Fruit fly (Drosophila melanogaster) whole organism, embryonic: ENCODE measurements around the gene Or92a.

Experiments used
- Abd-B ChIP-seq: fragments of 200-800 bp; sonication (Bioruptor generic); optimal IDR thresholded peaks from 2 replicates; lab custom pipeline; 2018; ENCODE audit warnings: missing biosample characterization, mild to moderate bottlenecking, missing genetic modification characterization, moderate library complexity
- B-H2 ChIP-seq: fragments of 200-800 bp; sonication (Bioruptor generic); optimal IDR thresholded peaks from 2 replicates; lab custom pipeline; 2018; ENCODE audit warnings: missing biosample characterization, mild to moderate bottlenecking, missing genetic modification characterization
- CG11695 ChIP-seq: fragments of 200-800 bp; sonication (Bioruptor generic); IDR thresholded peaks from 3 replicates; pipeline ENCODE4 v1.3.6; 2022; ENCODE audit warnings: missing biosample characterization, missing genetic modification characterization
- CG12071 ChIP-seq: fragments of 200-800 bp; sonication (Bioruptor generic); optimal IDR thresholded peaks from 3 replicates; lab custom pipeline; 2018; ENCODE audit warnings: missing biosample characterization, mild to moderate bottlenecking, missing genetic modification characterization
- CG12299 ChIP-seq: fragments of 200-800 bp; sonication (Bioruptor generic); optimal IDR thresholded peaks from 2 replicates; lab custom pipeline; 2018; ENCODE audit warnings: missing biosample characterization, mild to moderate bottlenecking, missing genetic modification characterization
- CG13624 ChIP-seq: fragments of 200-800 bp; sonication (Bioruptor generic); optimal IDR thresholded peaks from 2 replicates; lab custom pipeline; 2016; ENCODE audit warnings: missing biosample characterization, missing genetic modification characterization
- CG15269 ChIP-seq: fragments of 200-800 bp; sonication (Bioruptor generic); optimal IDR thresholded peaks from 2 replicates; lab custom pipeline; 2018; ENCODE audit warnings: missing biosample characterization, mild to moderate bottlenecking, missing genetic modification characterization, moderate library complexity
- CG1529 ChIP-seq: fragments of 200-800 bp; sonication (Bioruptor generic); optimal IDR thresholded peaks from 3 replicates; lab custom pipeline; 2018; ENCODE audit warnings: missing biosample characterization, missing genetic modification characterization
- CG1602 ChIP-seq: fragments of 200-800 bp; sonication (Bioruptor generic); optimal IDR thresholded peaks from 3 replicates; lab custom pipeline; 2016; ENCODE audit warnings: missing biosample characterization, missing genetic modification characterization
- CG17328 ChIP-seq: fragments of 200-800 bp; sonication (Bioruptor generic); IDR thresholded peaks from 2 replicates; pipeline ENCODE4 v1.3.6; 2022; ENCODE audit warnings: missing biosample characterization, missing genetic modification characterization
- CG18011 ChIP-seq: fragments of 200-800 bp; sonication (Bioruptor generic); optimal IDR thresholded peaks from 2 replicates; lab custom pipeline; 2017; ENCODE audit warnings: missing biosample characterization, missing genetic modification characterization, mild to moderate bottlenecking, moderate library complexity, missing genotype
- CG32767 ChIP-seq: fragments of 200-800 bp; sonication (Bioruptor generic); IDR thresholded peaks from 2 replicates; pipeline ENCODE4 v1.3.6; 2022; ENCODE audit warnings: missing biosample characterization, missing genetic modification characterization
- CG5953 ChIP-seq: fragments of 200-800 bp; sonication (Bioruptor generic); IDR thresholded peaks from 2 replicates; pipeline ENCODE4 v1.3.6; 2022; ENCODE audit warnings: missing biosample characterization, missing genetic modification characterization
- CG7271 ChIP-seq: fragments of 200-800 bp; sonication (Bioruptor generic); optimal IDR thresholded peaks from 2 replicates; lab custom pipeline; 2018; ENCODE audit warnings: missing biosample characterization, mild to moderate bottlenecking, missing genetic modification characterization, moderate library complexity
- CG7928 ChIP-seq: fragments of 200-800 bp; sonication (Bioruptor generic); optimal IDR thresholded peaks from 2 replicates; lab custom pipeline; 2017; ENCODE audit warnings: missing biosample characterization, mild to moderate bottlenecking, missing genetic modification characterization
- Dip3 ChIP-seq: fragments of 200-800 bp; sonication (Bioruptor generic); optimal IDR thresholded peaks from 3 replicates; lab custom pipeline; 2016; ENCODE audit warnings: missing biosample characterization, missing genetic modification characterization
- Fer1 ChIP-seq: fragments of 200-800 bp; sonication (Bioruptor generic); optimal IDR thresholded peaks from 2 replicates; lab custom pipeline; 2017; ENCODE audit warnings: missing biosample characterization, mild to moderate bottlenecking, missing genetic modification characterization
- HmgZ ChIP-seq: fragments of 200-800 bp; sonication (Bioruptor generic); optimal IDR thresholded peaks from 2 replicates; lab custom pipeline; 2018; ENCODE audit warnings: missing biosample characterization, mild to moderate bottlenecking, missing genetic modification characterization
- Hmr ChIP-seq: fragments of 200-800 bp; sonication (Bioruptor generic); optimal IDR thresholded peaks from 3 replicates; lab custom pipeline; 2017; ENCODE audit warnings: mild to moderate bottlenecking, missing biosample characterization, missing genetic modification reagents, missing genetic modification characterization
- Kr ChIP-seq: fragments of 200-800 bp; sonication (Bioruptor generic); optimal IDR thresholded peaks from 2 replicates; lab custom pipeline; 2017; ENCODE audit warnings: missing biosample characterization, mild to moderate bottlenecking, missing genetic modification characterization
- MTF-1 ChIP-seq: fragments of 200-800 bp; sonication (Bioruptor generic); optimal IDR thresholded peaks from 2 replicates; lab custom pipeline; 2018; ENCODE audit warnings: missing biosample characterization, mild to moderate bottlenecking, missing genetic modification characterization, borderline replicate concordance
- Sox100B ChIP-seq: fragments of 200-800 bp; sonication (Bioruptor generic); optimal IDR thresholded peaks from 3 replicates; lab custom pipeline; 2018; ENCODE audit warnings: missing biosample characterization, mild to moderate bottlenecking, missing genetic modification characterization
- ac ChIP-seq: fragments of 200-800 bp; sonication (Bioruptor generic); optimal IDR thresholded peaks from 3 replicates; lab custom pipeline; 2017; ENCODE audit warnings: missing biosample characterization, mild to moderate bottlenecking, missing genetic modification characterization
- al ChIP-seq: fragments of 200-800 bp; sonication (Bioruptor generic); IDR thresholded peaks from 2 replicates; pipeline ENCODE4 v1.3.6; 2022; ENCODE audit warnings: missing biosample characterization, missing genetic modification characterization
- da ChIP-seq: fragments of 200-800 bp; sonication (Bioruptor generic); optimal IDR thresholded peaks from 2 replicates; lab custom pipeline; 2016; ENCODE audit warnings: missing biosample characterization, missing genetic modification characterization
- dm ChIP-seq: fragments of 200-800 bp; sonication (Bioruptor generic); optimal IDR thresholded peaks from 3 replicates; lab custom pipeline; 2016; ENCODE audit warnings: missing biosample characterization, missing genetic modification characterization
- esg ChIP-seq: fragments of 200-800 bp; sonication (Bioruptor generic); conservative IDR thresholded peaks from 2 replicates; pipeline ENCODE4 v1.3.6; 2022; ENCODE audit warnings: missing biosample characterization, missing genetic modification characterization
- fd64A ChIP-seq: fragments of 200-800 bp; sonication (Bioruptor generic); optimal IDR thresholded peaks from 3 replicates; lab custom pipeline; 2018; ENCODE audit warnings: missing biosample characterization, mild to moderate bottlenecking, missing genetic modification characterization
- ind ChIP-seq: fragments of 200-800 bp; sonication (Bioruptor generic); optimal IDR thresholded peaks from 3 replicates; lab custom pipeline; 2016; ENCODE audit warnings: missing biosample characterization, missing genetic modification characterization
- inv ChIP-seq: fragments of 200-800 bp; sonication (Bioruptor generic); IDR thresholded peaks from 2 replicates; pipeline ENCODE4 v1.3.6; 2022; ENCODE audit warnings: missing biosample characterization, missing genetic modification characterization; ENCODE audit not compliant: partially characterized antibody
- jing ChIP-seq: fragments of 200-800 bp; sonication (Bioruptor generic); optimal IDR thresholded peaks from 2 replicates; lab custom pipeline; 2018; ENCODE audit warnings: missing biosample characterization, mild to moderate bottlenecking, missing genetic modification characterization
- klu ChIP-seq: fragments of 200-800 bp; sonication (Bioruptor generic); IDR thresholded peaks from 2 replicates; pipeline ENCODE4 v1.3.6; 2022; ENCODE audit warnings: missing biosample characterization, missing genetic modification characterization
- kni ChIP-seq: fragments of 200-800 bp; sonication (Bioruptor generic); optimal IDR thresholded peaks from 3 replicates; lab custom pipeline; 2017; ENCODE audit warnings: mild to moderate bottlenecking, missing biosample characterization, missing genetic modification reagents, missing genetic modification characterization
- nerfin-1 ChIP-seq: fragments of 200-800 bp; sonication (Bioruptor generic); optimal IDR thresholded peaks from 3 replicates; lab custom pipeline; 2019; ENCODE audit warnings: missing biosample characterization, mild to moderate bottlenecking, missing genetic modification characterization, moderate library complexity
- nom ChIP-seq: fragments of 200-800 bp; sonication (Bioruptor generic); optimal IDR thresholded peaks from 2 replicates; lab custom pipeline; 2017; ENCODE audit warnings: missing biosample characterization, missing genetic modification characterization, mild to moderate bottlenecking, moderate library complexity, missing genetic modification reagents
- odd ChIP-seq: fragments of 200-800 bp; sonication (Bioruptor generic); optimal IDR thresholded peaks from 2 replicates; lab custom pipeline; 2017; ENCODE audit warnings: missing biosample characterization, mild to moderate bottlenecking, missing genetic modification characterization
- org-1 ChIP-seq: fragments of 200-800 bp; sonication (Bioruptor generic); optimal IDR thresholded peaks from 2 replicates; lab custom pipeline; 2017; ENCODE audit warnings: missing biosample characterization, missing genetic modification characterization
- otp ChIP-seq: fragments of 200-800 bp; sonication (Bioruptor generic); IDR thresholded peaks from 3 replicates; pipeline ENCODE4, ENCODE4 v1.3.6; 2022; ENCODE audit warnings: missing biosample characterization, missing genetic modification characterization
- p53 ChIP-seq: fragments of 200-800 bp; sonication (Bioruptor generic); optimal IDR thresholded peaks from 2 replicates; lab custom pipeline; 2016; ENCODE audit warnings: missing biosample characterization, missing genetic modification characterization
- pan ChIP-seq, 4 experiments: fragments of >200 bp in 3 of 4; fragments of 200-800 bp in 1 of 4; sonication (Bioruptor generic) in 1 of 4; optimal IDR thresholded peaks in 3 of 4; IDR thresholded peaks in 1 of 4; 2 replicates each; pipeline versions ENCODE4 v1.3.6 to Lab custom; 2017 to 2022; ENCODE audit warnings: missing biosample characterization in 2 of 4, missing genetic modification characterization in 2 of 4, mixed read lengths in 1 of 4
- psq ChIP-seq: fragments of 200-800 bp; sonication (Bioruptor generic); optimal IDR thresholded peaks from 2 replicates; lab custom pipeline; 2017; ENCODE audit warnings: missing biosample characterization, missing genetic modification characterization
- ranshi ChIP-seq: fragments of 200-800 bp; sonication (Bioruptor generic); IDR thresholded peaks from 2 replicates; pipeline ENCODE4 v1.3.6; 2022; ENCODE audit warnings: missing biosample characterization, missing genetic modification characterization
- row ChIP-seq: fragments of 200-800 bp; sonication (Bioruptor generic); IDR thresholded peaks from 3 replicates; pipeline ENCODE4 v1.3.6; 2022; ENCODE audit warnings: missing biosample characterization, missing genetic modification characterization
- seq ChIP-seq: fragments of 200-800 bp; sonication (Bioruptor generic); IDR thresholded peaks from 2 replicates; pipeline ENCODE4 v1.3.6; 2022; ENCODE audit warnings: missing biosample characterization, missing genetic modification characterization
- trh ChIP-seq: fragments of 200-800 bp; sonication (Bioruptor generic); optimal IDR thresholded peaks from 2 replicates; lab custom pipeline; 2016; ENCODE audit warnings: missing biosample characterization, missing genetic modification characterization
- vnd ChIP-seq: fragments of 200-800 bp; sonication (Bioruptor generic); IDR thresholded peaks from 3 replicates; pipeline ENCODE4 v1.3.6; 2022; ENCODE audit warnings: missing biosample characterization, missing genetic modification characterization; ENCODE audit not compliant: partially characterized antibody
- zen2 ChIP-seq: fragments of 200-800 bp; sonication (Bioruptor generic); IDR thresholded peaks from 3 replicates; pipeline ENCODE4 v1.3.6; 2022; ENCODE audit warnings: missing biosample characterization, missing genetic modification characterization; ENCODE audit not compliant: partially characterized antibody

Or92a gene

DNA sequence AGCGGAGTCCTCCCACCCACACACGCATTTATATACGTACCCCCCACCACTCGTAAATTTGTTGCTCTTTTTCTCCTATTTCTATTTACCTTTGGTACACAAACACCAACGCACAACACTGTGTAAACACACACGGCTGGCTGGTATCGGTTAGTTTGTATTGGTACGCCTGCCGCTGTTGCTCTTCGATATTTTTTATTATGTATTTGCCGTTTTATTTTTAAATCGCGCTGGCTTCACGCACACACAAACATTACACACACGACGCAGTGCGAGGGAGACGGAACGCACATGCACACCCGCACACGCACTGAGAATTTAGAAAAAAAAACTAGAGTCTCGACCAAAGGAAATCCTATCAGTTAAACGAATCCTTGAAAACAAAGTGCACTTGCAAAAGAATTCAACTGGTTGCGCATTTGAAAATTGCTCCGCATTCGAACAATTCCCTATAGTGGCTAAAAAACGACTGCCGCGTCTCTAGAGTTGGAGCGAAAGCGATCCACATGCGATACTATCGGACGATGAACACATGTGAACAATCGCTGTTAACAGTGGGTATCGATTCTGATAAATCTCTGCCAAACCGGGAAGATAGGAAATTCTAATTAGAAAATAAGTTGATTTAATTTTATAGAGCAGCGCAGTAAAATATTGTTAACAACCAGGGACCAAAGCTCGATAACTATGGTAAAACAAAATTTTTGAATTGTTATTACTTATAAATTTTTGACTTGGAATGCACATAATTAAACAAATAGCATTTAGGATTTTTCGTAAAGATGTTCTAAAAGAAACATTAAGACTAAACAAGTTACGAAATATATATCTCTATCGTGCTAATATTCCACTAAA lies 46.3 kb downstream of the Or92a start (continued):
- TF ChIP-seq nerfin-1 (tag; lab: Kevin White, UChicago), result peak; percentile 75
- no peak; the same call in 2 of the 3 replicates for TF ChIP-seq row (GFP tag; lab: Robert Waterston, UW)
- TF ChIP-seq CG1529 (GFP tag; lab: Kevin White, UChicago), result peak; percentile 86
- peak; percentile 40 for TF ChIP-seq Dip3 (GFP tag; lab: Kevin White, UChicago)
- TF ChIP-seq B-H2 (GFP tag; lab: Kevin White, UChicago), result peak; percentile 86
- no peak for TF ChIP-seq trh
- peak; percentile 96 for TF ChIP-seq CG12071 (GFP tag; lab: Kevin White, UChicago)
- TF ChIP-seq CG15269, result peak; percentile 52
- TF ChIP-seq jing (GFP tag; lab: Kevin White, UChicago), result no peak
- TF ChIP-seq CG7928 (GFP tag; lab: Kevin White, UChicago), result peak; percentile 49
- no peak for TF ChIP-seq Abd-B (GFP tag; lab: Kevin White, UChicago)
- TF ChIP-seq klu (GFP tag; lab: Robert Waterston, UW), result no peak
- peak; percentile 53 for TF ChIP-seq dm (GFP tag; lab: Kevin White, UChicago)
- peak; percentile 61 for TF ChIP-seq CG18011
- TF ChIP-seq zen2 (GFP tag; lab: Robert Waterston, UW), result peak; percentile 95
- TF ChIP-seq pan (optimal IDR thresholded peaks at IDR 0.05; lab: Kevin White, UChicago), result no peak
- peak in 1 of 2 experiments; percentile 28 for TF ChIP-seq pan (GFP tag; optimal IDR thresholded peaks at IDR 0.05 in 1 of 2, IDR thresholded peaks at IDR 0.05 in 1 of 2)
- TF ChIP-seq CG1602 (GFP tag; lab: Kevin White, UChicago), result no peak
- peak; percentile 73 for TF ChIP-seq Hmr (GFP tag; lab: Kevin White, UChicago)
- TF ChIP-seq al (GFP tag; lab: Robert Waterston, UW), result no peak
- peak; percentile 67 for TF ChIP-seq Sox100B (GFP tag; lab: Kevin White, UChicago)
- TF ChIP-seq inv (GFP tag; lab: Robert Waterston, UW), result peak; percentile 95
- TF ChIP-seq ind, result no peak
- TF ChIP-seq Kr (GFP tag; lab: Kevin White, UChicago), result peak; percentile 96
- peak; percentile 82 for TF ChIP-seq HmgZ (tag; lab: Kevin White, UChicago)
- no peak for TF ChIP-seq esg (GFP tag; lab: Robert Waterston, UW)
- TF ChIP-seq Fer1 (GFP tag; lab: Kevin White, UChicago), result peak; percentile 91
- peak; percentile 62; the same call in 1 of the 2 replicates for TF ChIP-seq seq (GFP tag; lab: Robert Waterston, UW)
- peak; percentile 52; the same call in 1 of the 2 replicates for TF ChIP-seq CG17328 (GFP tag; lab: Robert Waterston, UW)
- peak; percentile 71 for TF ChIP-seq CG11695 (GFP tag; lab: Robert Waterston, UW)
- peak; percentile 69 for TF ChIP-seq CG7271 (tag; lab: Kevin White, UChicago)
- TF ChIP-seq otp (GFP tag; lab: Robert Waterston, UW), result peak; percentile 61; the same call in 2 of the 3 replicates
- peak; percentile 92 for TF ChIP-seq ac (GFP tag; lab: Kevin White, UChicago)
- peak; percentile 93 for TF ChIP-seq vnd (GFP tag; lab: Robert Waterston, UW)
- no peak for TF ChIP-seq p53 (GFP tag; lab: Kevin White, UChicago)
- peak; percentile 57 for TF ChIP-seq CG5953 (GFP tag; lab: Robert Waterston, UW)
- TF ChIP-seq ranshi (GFP tag; lab: Robert Waterston, UW), result peak; percentile 44; the same call in 1 of the 2 replicates
- TF ChIP-seq org-1 (GFP tag; lab: Kevin White, UChicago), result peak; percentile 80
- peak; percentile 67 for TF ChIP-seq nom (GFP tag; lab: Kevin White, UChicago)
- no peak for TF ChIP-seq psq (GFP tag; lab: Kevin White, UChicago)
- peak; percentile 54; the same call in 1 of the 2 replicates for TF ChIP-seq CG32767 (GFP tag; lab: Robert Waterston, UW)
- peak; percentile 96 for TF ChIP-seq MTF-1 (GFP tag; lab: Kevin White, UChicago)
- peak; percentile 98 for TF ChIP-seq kni
- TF ChIP-seq CG12299, result peak; percentile 86
- peak; percentile 87 for TF ChIP-seq odd (GFP tag; lab: Kevin White, UChicago)
- TF ChIP-seq CG13624 (GFP tag; lab: Kevin White, UChicago), result peak; percentile 76
- peak; percentile 75 for TF ChIP-seq da (GFP tag; lab: Kevin White, UChicago)
- peak; percentile 96 for TF ChIP-seq fd64A (GFP tag; lab: Kevin White, UChicago)
